Worm (Caenorhabditis elegans): Measurements from ENCODE around the gene srv-25.
A peak's percentile ranks its signal among the peaks of the same experiment; 100 is the strongest.

srv-25 gene

ce11 chrIV:6327363-6328015 is 23.9 kb upstream of the srv-25 start:
- TF ChIP-seq ceh-6 (GFP tag; optimal IDR thresholded peaks at IDR 0.05) (no peak), nfya-1 (tag; optimal IDR thresholded peaks at IDR 0.05) (peak; percentile 22), ceh-48 (tag; optimal IDR thresholded peaks at IDR 0.05) (peak; percentile 51), unc-42 (tag; optimal IDR thresholded peaks at IDR 0.05) (peak; percentile 43), ceh-31 (tag; optimal IDR thresholded peaks at IDR 0.05) (peak; percentile 29)

- TF ChIP-seq ama-1 (optimal IDR thresholded peaks at IDR 0.05), result no peak
- no peak for TF ChIP-seq unc-3 (GFP tag; conservative IDR thresholded peaks at IDR 0.05)
- no peak for TF ChIP-seq unc-3 (tag; optimal IDR thresholded peaks at IDR 0.05)
- TF ChIP-seq ceh-9 (tag; optimal IDR thresholded peaks at IDR 0.05), result no peak
- TF ChIP-seq ref-2 (tag; optimal IDR thresholded peaks at IDR 0.05), result no peak
- TF ChIP-seq npax-4 (tag; optimal IDR thresholded peaks at IDR 0.05), result no peak
- TF ChIP-seq pros-1 (tag; optimal IDR thresholded peaks at IDR 0.05), result no peak
- no peak for TF ChIP-seq unc-86 (tag; optimal IDR thresholded peaks at IDR 0.05)
- TF ChIP-seq ceh-2 (tag; optimal IDR thresholded peaks at IDR 0.05), result no peak
- TF ChIP-seq unc-42 (tag; optimal IDR thresholded peaks at IDR 0.05), result no peak
- TF ChIP-seq elt-2 (tag; optimal IDR thresholded peaks at IDR 0.05), result no peak
- no peak for TF ChIP-seq ttx-3 (tag; optimal IDR thresholded peaks at IDR 0.05)
- TF ChIP-seq gmeb-2 (tag; optimal IDR thresholded peaks at IDR 0.05), result no peak
- no peak for TF ChIP-seq lin-11 (tag; optimal IDR thresholded peaks at IDR 0.05)
These were observed 22.9 kb upstream of the srv-25 start, which contains the start of gene lsm-8 for ce11 chrIV:6326448-6326847. Gene lsm-8 (plus strand): TSS chrIV:6326526.

- TF ChIP-seq lin-11 (tag; optimal IDR thresholded peaks at IDR 0.05), result no peak
- TF ChIP-seq unc-55 (GFP tag; optimal IDR thresholded peaks at IDR 0.05), result no peak
- TF ChIP-seq pha-2 (tag; optimal IDR thresholded peaks at IDR 0.05), result no peak
- no peak for TF ChIP-seq ceh-34 (tag; optimal IDR thresholded peaks at IDR 0.05)
- no peak for TF ChIP-seq C38D4.7 (GFP tag; optimal IDR thresholded peaks at IDR 0.05)
- TF ChIP-seq ceh-24 (tag; optimal IDR thresholded peaks at IDR 0.05), result no peak
- no peak for TF ChIP-seq pqm-1 (tag; optimal IDR thresholded peaks at IDR 0.05)
- no peak for TF ChIP-seq ceh-9 (tag; optimal IDR thresholded peaks at IDR 0.05)
- TF ChIP-seq npax-4 (tag; optimal IDR thresholded peaks at IDR 0.05), result no peak
- TF ChIP-seq ama-1 (optimal IDR thresholded peaks at IDR 0.05), result no peak
- no peak for TF ChIP-seq pros-1 (tag; optimal IDR thresholded peaks at IDR 0.05)
- no peak for TF ChIP-seq pax-1 (tag; optimal IDR thresholded peaks at IDR 0.05)
- TF ChIP-seq ceh-48 (tag; optimal IDR thresholded peaks at IDR 0.05), result no peak
- no peak for TF ChIP-seq sdc-2 (tag; optimal IDR thresholded peaks at IDR 0.05)
- no peak for TF ChIP-seq sox-4 (tag; optimal IDR thresholded peaks at IDR 0.05)
- TF ChIP-seq che-1 (tag; optimal IDR thresholded peaks at IDR 0.05), result no peak
- no peak for TF ChIP-seq pha-4 (tag; optimal IDR thresholded peaks at IDR 0.05)
These were observed 22.2 kb upstream of the srv-25 start for ce11 chrIV:6325772-6326171.

ce11 chrIV:6323654-6324224 is 20.2 kb upstream of the srv-25 start, which contains the start of gene sqd-1:
Gene sqd-1 (plus strand): TSS chrIV:6324174.
- TF ChIP-seq fax-1 (tag; optimal IDR thresholded peaks at IDR 0.05) (no peak), unc-86 (tag; optimal IDR thresholded peaks at IDR 0.05) (peak; percentile 59), pqm-1 (tag; optimal IDR thresholded peaks at IDR 0.05) (no peak), dmd-4 (tag; optimal IDR thresholded peaks at IDR 0.05; ENCODE audit: borderline replicate concordance) (no peak), hlh-13 (GFP tag; optimal IDR thresholded peaks at IDR 0.05) (no peak), hlh-8 (tag; optimal IDR thresholded peaks at IDR 0.05) (peak; percentile 21), fkh-10 (GFP tag; optimal IDR thresholded peaks at IDR 0.05) (peak; percentile 28), ttx-3 (tag; optimal IDR thresholded peaks at IDR 0.05) (no peak), nhr-11 (tag; optimal IDR thresholded peaks at IDR 0.05) (no peak), pros-1 (tag; optimal IDR thresholded peaks at IDR 0.05) (peak; percentile 39), tbx-7 (tag; optimal IDR thresholded peaks at IDR 0.05) (no peak), madf-2 (tag; optimal IDR thresholded peaks at IDR 0.05) (peak; percentile 80), ceh-48 (tag; optimal IDR thresholded peaks at IDR 0.05) (peak; percentile 54), fkh-6 (tag; optimal IDR thresholded peaks at IDR 0.05) (no peak), ceh-6 (GFP tag; optimal IDR thresholded peaks at IDR 0.05) (peak; percentile 26), pat-9 (tag; optimal IDR thresholded peaks at IDR 0.05) (peak; percentile 31), hlh-6 (tag; optimal IDR thresholded peaks at IDR 0.05) (peak; percentile 33), nfya-1 (tag; optimal IDR thresholded peaks at IDR 0.05) (peak; percentile 91), ceh-24 (tag; optimal IDR thresholded peaks at IDR 0.05) (no peak), dve-1 (tag; optimal IDR thresholded peaks at IDR 0.05) (peak; percentile 66), ceh-18 (tag; optimal IDR thresholded peaks at IDR 0.05) (peak; percentile 87), ets-4 (tag; optimal IDR thresholded peaks at IDR 0.05) (peak; percentile 54), npax-4 (tag; optimal IDR thresholded peaks at IDR 0.05) (peak; percentile 20), pha-2 (tag; optimal IDR thresholded peaks at IDR 0.05) (no peak), ref-2 (tag; optimal IDR thresholded peaks at IDR 0.05) (peak; percentile 80), ama-1 (optimal IDR thresholded peaks at IDR 0.05) (no peak), unc-3 (GFP tag; conservative IDR thresholded peaks at IDR 0.05) (no peak), unc-3 (tag; optimal IDR thresholded peaks at IDR 0.05) (no peak), elt-4 (tag; optimal IDR thresholded peaks at IDR 0.05) (no peak), che-1 (tag; optimal IDR thresholded peaks at IDR 0.05) (peak; percentile 52)
